Fruit fly (Drosophila melanogaster) S2 (cell line): ENCODE data around the gene poe.

Source experiments
- CG8478 ChIP-seq: fragments of >200 bp; optimal IDR thresholded peaks from 2 replicates; lab custom pipeline; 2018
- CTCF ChIP-seq, 2 experiments: fragments of >200 bp; optimal IDR thresholded peaks; 2 replicates each; lab custom pipeline; 2018

The poe gene

DNA sequence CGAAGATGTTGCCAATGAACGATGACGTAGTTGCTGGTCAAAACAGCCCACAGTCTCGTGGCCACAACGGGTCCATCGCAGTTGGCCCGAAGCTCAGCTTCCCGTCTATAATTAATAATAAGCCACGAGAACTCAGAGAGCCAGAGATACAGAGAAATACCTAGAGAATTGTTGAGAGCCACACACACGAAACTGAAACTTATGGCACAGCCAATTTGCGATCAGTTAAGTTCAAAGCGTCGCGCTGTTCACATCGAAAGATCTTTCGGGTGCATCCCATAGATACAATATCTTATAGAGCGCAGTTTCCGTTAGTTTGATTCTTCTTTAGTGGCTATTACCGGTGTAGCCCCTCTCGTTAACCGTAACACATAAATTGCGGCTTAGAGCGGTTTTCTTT, 58.9 kb downstream of the poe start:
- TF ChIP-seq CTCF (optimal IDR thresholded peaks at IDR 0.05; lab: Kevin White, UChicago) (no peak), CG8478 (lab: Kevin White, UChicago) (no peak)

DNA sequence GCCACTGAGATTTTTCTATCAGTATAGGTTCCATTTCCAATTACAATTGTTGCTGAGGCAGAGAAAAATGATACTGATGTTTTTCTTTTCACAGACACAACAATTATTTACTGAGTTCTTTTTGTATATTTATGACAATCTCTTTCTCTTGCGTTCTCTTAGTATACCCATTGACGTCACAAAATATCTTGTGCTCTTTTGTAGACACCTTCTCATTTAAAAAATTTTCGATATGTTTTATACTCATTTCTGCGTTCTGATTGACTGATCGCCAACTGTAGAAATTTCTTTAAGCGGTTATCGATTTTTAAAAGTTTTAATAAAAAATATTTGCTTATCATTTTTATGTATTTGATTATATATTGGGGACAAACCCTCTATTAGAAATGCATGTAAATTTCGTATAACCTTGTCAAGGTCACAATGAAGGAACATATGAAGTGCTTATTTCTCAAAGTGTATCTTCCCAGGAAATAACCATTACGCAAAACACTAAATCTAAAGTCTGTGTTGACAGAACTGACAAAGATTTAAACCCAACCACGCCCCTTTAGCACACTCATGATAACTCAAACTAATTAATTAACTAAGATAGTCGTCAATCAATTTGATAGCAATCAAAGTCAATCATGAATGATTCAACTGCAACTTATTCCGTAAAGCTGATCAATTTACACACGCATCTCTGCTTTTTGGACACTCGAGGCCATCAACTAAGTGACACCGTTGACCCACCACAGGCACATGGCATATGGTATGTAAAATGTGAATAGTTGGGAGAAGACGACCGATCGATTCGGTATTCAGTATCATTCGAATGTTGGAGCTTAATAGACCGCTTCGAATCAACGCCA, 60.6 kb downstream of the poe start, which contains the start of the genes Glyat and Tg:
TSS of gene Glyat (minus strand) at position 51 of the 854 bp plus-strand sequence.
TSS of gene Tg (plus strand) at position 804 of the 854 bp plus-strand sequence.
- TF ChIP-seq CTCF (optimal IDR thresholded peaks at IDR 0.05; lab: Kevin White, UChicago) (no peak), CG8478 (lab: Kevin White, UChicago) (no peak)

DNA sequence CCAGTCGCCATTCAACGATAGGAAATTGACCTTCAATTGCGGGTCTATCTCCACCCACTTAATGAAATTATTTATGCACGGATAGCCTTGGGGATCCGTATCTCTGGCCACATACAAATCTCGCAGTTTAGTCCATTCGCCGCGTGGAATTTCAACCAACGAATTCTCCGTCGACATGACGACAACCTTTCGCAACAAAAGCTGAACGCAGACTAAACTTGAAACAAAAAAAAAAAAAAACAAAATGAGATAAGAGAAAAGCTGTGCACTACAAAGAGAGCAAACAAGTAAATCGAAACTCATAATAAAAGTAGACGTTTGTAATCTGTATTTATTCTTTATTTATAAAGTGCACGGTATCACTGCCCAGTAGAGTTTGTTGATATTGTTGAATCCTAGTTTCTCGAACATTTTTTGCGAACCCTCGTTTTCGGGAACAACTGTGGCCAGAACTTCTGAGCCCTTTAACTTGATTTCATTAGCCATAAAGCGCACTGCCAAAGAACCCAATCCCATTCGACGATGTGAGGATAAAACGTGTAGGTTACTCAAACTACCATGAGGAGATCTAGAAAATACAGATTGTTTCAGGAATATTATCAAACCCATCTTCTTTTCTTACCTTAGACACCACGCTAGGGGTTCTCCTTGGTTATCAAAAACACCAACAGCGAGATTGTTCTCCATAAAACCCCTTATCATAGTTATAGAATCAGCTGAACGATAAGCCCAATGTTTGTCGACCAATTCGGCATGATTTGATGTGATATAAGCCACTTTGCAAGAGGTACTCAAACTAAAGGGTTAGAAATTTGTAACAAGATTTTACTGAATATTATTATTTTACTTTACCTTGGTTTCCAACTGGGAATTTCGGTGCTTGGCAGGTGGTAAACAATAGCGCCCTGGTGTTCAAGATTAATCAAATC, 61.9 kb downstream of the poe start, which contains the start of gene CG12560:
TSS of gene CG12560 (minus strand) at position 195 of the 929 bp plus-strand sequence.
- TF ChIP-seq CG8478 (lab: Kevin White, UChicago) (no peak), CTCF (optimal IDR thresholded peaks at IDR 0.05; lab: Kevin White, UChicago) (no peak)

DNA sequence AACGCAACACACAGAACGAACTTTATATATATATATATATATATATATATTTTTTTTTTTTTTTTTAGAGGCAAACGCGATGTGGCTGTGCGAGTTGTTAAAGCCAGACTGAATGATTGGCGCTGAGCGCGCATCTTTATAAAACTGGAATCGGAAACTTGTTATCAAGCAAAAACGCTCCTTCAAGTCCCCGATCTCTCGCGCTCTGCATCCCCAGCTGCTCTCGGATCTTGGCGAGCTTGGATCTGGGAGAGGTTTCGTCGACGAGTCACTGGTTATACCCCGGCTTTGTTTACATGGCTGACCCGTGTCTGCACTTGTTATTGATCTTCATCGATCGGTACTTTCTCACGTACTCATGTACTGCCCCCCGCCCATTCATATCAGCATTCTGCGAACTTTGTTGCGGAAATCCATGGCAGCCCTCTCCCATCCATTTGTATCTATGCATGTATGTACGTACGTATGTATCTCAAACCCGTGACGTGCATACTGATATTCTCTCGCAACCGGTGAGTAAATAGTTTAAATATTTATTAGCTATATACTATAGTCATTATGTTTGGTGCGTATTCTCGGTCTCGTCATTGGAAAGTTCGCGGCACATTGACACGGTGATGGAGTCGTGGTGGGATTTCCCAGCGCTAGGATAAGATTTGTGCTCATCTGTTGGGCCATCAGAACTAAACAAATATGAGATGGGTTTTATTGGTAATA, 64.1 kb downstream of the poe start, which contains the start of gene Spn28Dc:
TSS of gene Spn28Dc (minus strand) at position 51 of the 717 bp plus-strand sequence.
- TF ChIP-seq CG8478 (lab: Kevin White, UChicago) (no peak), CTCF (optimal IDR thresholded peaks at IDR 0.05; lab: Kevin White, UChicago) (no peak)

DNA sequence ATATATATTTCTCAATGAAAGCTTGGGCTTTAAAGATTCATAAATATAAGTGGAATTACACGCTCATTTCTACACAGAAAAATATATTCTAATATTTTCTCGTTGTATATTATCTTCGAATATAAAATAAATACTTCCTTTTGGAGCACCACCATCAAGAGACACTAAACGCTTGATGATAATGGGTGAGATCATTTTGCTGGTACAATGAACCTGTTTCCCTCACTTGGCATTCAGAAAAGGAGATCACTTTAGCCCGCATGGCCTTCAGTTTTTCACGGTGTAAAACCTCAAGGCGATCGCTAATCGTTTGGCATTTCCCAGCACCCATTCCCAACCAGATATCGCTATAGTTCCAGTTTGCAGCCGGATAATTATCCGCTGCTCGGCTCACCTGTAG, 65.4 kb downstream of the poe start:
- TF ChIP-seq CG8478 (lab: Kevin White, UChicago) (no peak), CTCF (optimal IDR thresholded peaks at IDR 0.05; lab: Kevin White, UChicago) (no peak)
